Fruit fly (Drosophila melanogaster) whole organism, wandering third instar larva: ENCODE measurements around the gene Send1.

Experiments
- Abd-B ChIP-seq: fragments of >200 bp; optimal IDR thresholded peaks from 2 replicates; lab custom pipeline; 2017; ENCODE audit warnings: missing biosample characterization, missing genetic modification characterization
- CG32264 ChIP-seq: fragments of 200-800 bp; sonication (Bioruptor generic); optimal IDR thresholded peaks from 2 replicates; lab custom pipeline; 2016; ENCODE audit warnings: missing biosample characterization, missing genetic modification characterization
- CrebA ChIP-seq: fragments of 200-800 bp; sonication (Bioruptor generic); optimal IDR thresholded peaks from 2 replicates; lab custom pipeline; 2016; ENCODE audit warnings: missing biosample characterization, mild to moderate bottlenecking, missing genetic modification characterization, borderline replicate concordance
- Dfd ChIP-seq: fragments of >200 bp; optimal IDR thresholded peaks from 2 replicates; lab custom pipeline; 2017; ENCODE audit warnings: missing biosample characterization, missing genetic modification characterization
- Dif ChIP-seq: fragments of 200-275, 200-300 bp; sonication (Bioruptor generic); optimal IDR thresholded peaks from 2 replicates; lab custom pipeline; 2018; ENCODE audit warnings: missing biosample characterization, missing genetic modification characterization; ENCODE audit not compliant: partially characterized antibody
- GATAd ChIP-seq: sonication (Bioruptor generic); optimal IDR thresholded peaks from 2 replicates; lab custom pipeline; 2016; ENCODE audit warnings: missing biosample characterization, missing genetic modification characterization
- HLH106 ChIP-seq: fragments of 200-800 bp; optimal IDR thresholded peaks from 3 replicates; lab custom pipeline; 2019; ENCODE audit warnings: missing biosample characterization, mild to moderate bottlenecking, missing genetic modification characterization, moderate library complexity
- Hnf4 ChIP-seq: fragments of 200-800 bp; sonication (Bioruptor generic); optimal IDR thresholded peaks from 2 replicates; lab custom pipeline; 2016; ENCODE audit warnings: missing biosample characterization, mild to moderate bottlenecking, missing genetic modification characterization
- Hr78 ChIP-seq: fragments of >200 bp; optimal IDR thresholded peaks from 2 replicates; lab custom pipeline; 2017; ENCODE audit warnings: missing biosample characterization, missing genetic modification characterization
- Myc ChIP-seq: fragments of >200 bp; optimal IDR thresholded peaks from 2 replicates; lab custom pipeline; 2017
- N ChIP-seq: fragments of >200 bp; optimal IDR thresholded peaks from 2 replicates; lab custom pipeline; 2018; ENCODE audit warnings: missing biosample characterization, missing external identifiers, missing genetic modification characterization
- OdsH ChIP-seq: fragments of 200-800 bp; sonication (Bioruptor generic); optimal IDR thresholded peaks from 2 replicates; lab custom pipeline; 2016; ENCODE audit warnings: missing biosample characterization, mild to moderate bottlenecking, missing genetic modification characterization
- Rel ChIP-seq, 2 experiments: fragments of 200-800 bp; sonication (Bioruptor generic) in 1 of 2; optimal IDR thresholded peaks; 2 replicates in 1 of 2; 3 replicates in 1 of 2; lab custom pipeline; 2016 to 2019; ENCODE audit warnings: mild to moderate bottlenecking in 2 of 2, missing biosample characterization in 2 of 2, missing genetic modification characterization in 2 of 2, moderate library complexity in 1 of 2
- Sp1 ChIP-seq: fragments of 200-800 bp; sonication (Bioruptor generic); optimal IDR thresholded peaks from 3 replicates; lab custom pipeline; 2019; ENCODE audit warnings: missing biosample characterization, mild to moderate bottlenecking, missing genetic modification characterization, moderate library complexity
- br ChIP-seq: fragments of 200-800 bp; sonication (Bioruptor generic); optimal IDR thresholded peaks from 2 replicates; lab custom pipeline; 2016; ENCODE audit warnings: missing biosample characterization, missing genetic modification characterization
- dl ChIP-seq, 2 experiments: fragments of 175-275, 200-275 bp in 1 of 2; fragments of 200-275 bp in 1 of 2; sonication (Bioruptor generic); optimal IDR thresholded peaks; lab custom pipeline; 2018; ENCODE audit warnings: mild to moderate bottlenecking in 2 of 2, missing biosample characterization in 2 of 2, missing genetic modification characterization in 2 of 2, moderate library complexity in 2 of 2; ENCODE audit not compliant: partially characterized antibody in 2 of 2, insufficient read depth in 1 of 2
- dmrt93B ChIP-seq: fragments of 200-800 bp; sonication (Bioruptor generic); optimal IDR thresholded peaks from 2 replicates; lab custom pipeline; 2018; ENCODE audit warnings: missing biosample characterization, mild to moderate bottlenecking, missing genetic modification characterization
- dsf ChIP-seq: sonication (Bioruptor generic); optimal IDR thresholded peaks from 2 replicates; lab custom pipeline; 2016; ENCODE audit warnings: missing biosample characterization, missing genetic modification characterization, borderline replicate concordance
- fru ChIP-seq: fragments of 200-800 bp; sonication (Bioruptor generic); optimal IDR thresholded peaks from 3 replicates; lab custom pipeline; 2016; ENCODE audit warnings: missing biosample characterization, mild to moderate bottlenecking, missing genetic modification characterization
- jim ChIP-seq: fragments of 175-275, 200-325 bp; sonication (Bioruptor generic); optimal IDR thresholded peaks from 2 replicates; lab custom pipeline; 2016; ENCODE audit warnings: missing biosample characterization, mild to moderate bottlenecking, missing genetic modification characterization
- lola ChIP-seq: fragments of >200 bp; optimal IDR thresholded peaks from 2 replicates; lab custom pipeline; 2017; ENCODE audit warnings: missing biosample characterization, missing genetic modification characterization
- pan ChIP-seq: fragments of >200 bp; optimal IDR thresholded peaks from 2 replicates; lab custom pipeline; 2017
- sage ChIP-seq: fragments of 200-800 bp; sonication (Bioruptor generic); optimal IDR thresholded peaks from 2 replicates; lab custom pipeline; 2016; ENCODE audit warnings: missing biosample characterization, mild to moderate bottlenecking, missing genetic modification characterization
- tai ChIP-seq: sonication (Bioruptor generic); optimal IDR thresholded peaks from 2 replicates; lab custom pipeline; 2016; ENCODE audit warnings: missing biosample characterization, missing genetic modification characterization
- usp ChIP-seq: fragments of >200 bp; optimal IDR thresholded peaks from 2 replicates; lab custom pipeline; 2017; ENCODE audit warnings: missing biosample characterization, missing genetic modification characterization

The Send1 gene

dm6 chr2L:2214004-2214403 is 40.8 kb downstream of the Send1 start, which contains the start of the genes Uch and CG34174 (continued):
- no peak for TF ChIP-seq fru
- no peak for TF ChIP-seq pan (lab: Kevin White, UChicago)
- no peak for TF ChIP-seq dl (GFP tag; optimal IDR thresholded peaks at IDR 0.05; lab: Kevin White, UChicago; ENCODE audit: insufficient read depth in 1 of 2, partially characterized antibody in 2 of 2)
- no peak for TF ChIP-seq Hnf4 (GFP tag; lab: Kevin White, UChicago)
- no peak for TF ChIP-seq jim (GFP tag; lab: Kevin White, UChicago)

- TF ChIP-seq Rel (GFP tag; optimal IDR thresholded peaks at IDR 0.05; lab: Kevin White, UChicago), result no peak
- peak; percentile 54 for TF ChIP-seq Rel (tag; optimal IDR thresholded peaks at IDR 0.05; lab: Kevin White, UChicago)
- TF ChIP-seq Abd-B (GFP tag; lab: Kevin White, UChicago), result no peak
- TF ChIP-seq Dif (GFP tag; lab: Kevin White, UChicago), result peak; percentile 61
- TF ChIP-seq dmrt93B, result no peak
- TF ChIP-seq Myc (lab: Kevin White, UChicago), result no peak
These were observed 42.4 kb downstream of the Send1 start, which contains the start of gene CG15385 for dm6 chr2L:2212478-2212877. CG15385 (minus strand) TSS chr2L:2212571.

dm6 chr2L:2209002-2209401 is 45.8 kb downstream of the Send1 start, which contains the start of gene CG33124:
CG33124 (minus strand) TSS chr2L:2209102.
- TF ChIP-seq dmrt93B, result no peak
- TF ChIP-seq fru, result no peak
- no peak for TF ChIP-seq Dfd (GFP tag; lab: Kevin White, UChicago)
- TF ChIP-seq Rel (GFP tag; optimal IDR thresholded peaks at IDR 0.05; lab: Kevin White, UChicago), result no peak
- TF ChIP-seq Rel (tag; optimal IDR thresholded peaks at IDR 0.05; lab: Kevin White, UChicago), result no peak
- TF ChIP-seq sage (GFP tag; lab: Kevin White, UChicago), result no peak
- no peak for TF ChIP-seq usp (GFP tag; lab: Kevin White, UChicago)
- TF ChIP-seq GATAd (GFP tag; lab: Kevin White, UChicago), result no peak
- TF ChIP-seq pan (lab: Kevin White, UChicago), result no peak
- TF ChIP-seq tai, result no peak
- TF ChIP-seq HLH106 (tag; lab: Kevin White, UChicago), result no peak
- no peak for TF ChIP-seq CrebA (GFP tag; lab: Kevin White, UChicago)

- TF ChIP-seq Abd-B (GFP tag; lab: Kevin White, UChicago) (no peak), CG32264 (GFP tag; lab: Kevin White, UChicago) (no peak), Hnf4 (GFP tag; lab: Kevin White, UChicago) (no peak), Sp1 (GFP tag; lab: Kevin White, UChicago) (no peak), usp (GFP tag; lab: Kevin White, UChicago) (no peak), GATAd (GFP tag; lab: Kevin White, UChicago) (no peak), OdsH (GFP tag; lab: Kevin White, UChicago) (no peak), Hr78 (no peak), dsf (GFP tag; lab: Kevin White, UChicago) (no peak), br (GFP tag; lab: Kevin White, UChicago) (no peak), pan (lab: Kevin White, UChicago) (no peak), N (no peak), lola (no peak), jim (GFP tag; lab: Kevin White, UChicago) (no peak)
- TF ChIP-seq, all 38 proteins: peak for 0
These were observed 48.8 kb downstream of the Send1 start, which contains the start of gene CG31668 for dm6 chr2L:2206066-2206465. CG31668 (minus strand) TSS chr2L:2206166.
